Fruit fly (Drosophila melanogaster): ENCODE measurements around the gene CG13305.

dm6 chr3L:8616935-8617334, 29.7 kb downstream of the CG13305 start, which contains the start of gene S-Lap1:
- TF ChIP-seq CTCF (optimal IDR thresholded peaks at IDR 0.05) (no peak), CG8478 (optimal IDR thresholded peaks at IDR 0.05) (no peak)

Data from S2 (cell line).